Worm (Caenorhabditis elegans) whole organism, L4 larva: ENCODE measurements around the gene M163.10.

Experiments used
- F37D6.2 ChIP-seq: sonication (generic microtip); optimal IDR thresholded peaks from 2 replicates; lab custom pipeline; 2016; ENCODE audit warnings: mild to moderate bottlenecking, missing genetic modification characterization, missing compliant biosample characterization
- attf-4 ChIP-seq: sonication (generic microtip); optimal IDR thresholded peaks from 3 replicates; lab custom pipeline; 2017; ENCODE audit warnings: missing biosample characterization, missing genetic modification characterization
- fkh-10 ChIP-seq: fragments of 150-350 bp; optimal IDR thresholded peaks from 2 replicates; lab custom pipeline; 2014; ENCODE audit warnings: missing biosample characterization, missing genetic modification reagents, missing genetic modification characterization
- lsy-2 ChIP-seq, 2 experiments: fragments of 150-350 bp in 1 of 2; sonication (generic microtip) in 1 of 2; optimal IDR thresholded peaks; 2 replicates each; lab custom pipeline; 2014 to 2017; ENCODE audit warnings: missing biosample characterization in 2 of 2, missing genetic modification characterization in 2 of 2
- mdt-29 ChIP-seq: fragments of 200-800 bp; sonication (Bioruptor generic); IDR thresholded peaks from 2 replicates; pipeline ENCODE4 v1.3.6; 2022; ENCODE audit warnings: missing genetic modification reagents, missing genetic modification characterization, missing compliant biosample characterization
- mep-1 ChIP-seq: fragments of 150-350 bp; sonication (generic microtip); optimal IDR thresholded peaks from 3 replicates; lab custom pipeline; 2014; ENCODE audit warnings: missing biosample characterization, missing genetic modification characterization
- mes-2 ChIP-seq: sonication (generic microtip); optimal IDR thresholded peaks from 2 replicates; lab custom pipeline; 2016; ENCODE audit warnings: missing genotype, mild to moderate bottlenecking, missing genetic modification characterization, missing compliant biosample characterization; ENCODE audit not compliant: poor library complexity, severe bottlenecking
- nhr-41 ChIP-seq: fragments of 200-800 bp; sonication (Bioruptor generic); IDR thresholded peaks from 2 replicates; pipeline ENCODE4 v1.3.6; 2022; ENCODE audit warnings: missing genetic modification reagents, missing genetic modification characterization, missing compliant biosample characterization
- nhr-48 ChIP-seq: sonication (generic microtip); optimal IDR thresholded peaks from 2 replicates; lab custom pipeline; 2016; ENCODE audit warnings: mild to moderate bottlenecking, missing genetic modification characterization, missing compliant biosample characterization
- snpc-4 ChIP-seq: fragments of 150-350 bp; optimal IDR thresholded peaks from 2 replicates; lab custom pipeline; 2014; ENCODE audit warnings: missing biosample characterization, missing genetic modification characterization

- TF ChIP-seq mep-1 (tag; lab: Kevin White, UChicago) (no peak), mes-2 (peak; percentile 1), nhr-41 (GFP tag; lab: Robert Waterston, UW) (no peak), snpc-4 (tag; lab: Kevin White, UChicago) (no peak), nhr-48 (tag; lab: Kevin White, UChicago) (no peak), fkh-10 (no peak), F37D6.2 (no peak), lsy-2 (tag; optimal IDR thresholded peaks at IDR 0.05; lab: Kevin White, UChicago) (no peak), attf-4 (no peak), mdt-29 (GFP tag; lab: Robert Waterston, UW) (0 out of 2 replicates have a peak, but pooled peaks have one; percentile 11)
These were observed 33.2 kb downstream of the M163.10 start, which contains the start of gene M163.1 for ce11 chrX:14503800-14504550.
